Fruit fly (Drosophila melanogaster) whole organism, embryonic: Measurements from ENCODE around the gene CG12560.

Experiments
- ATbp ChIP-seq: fragments of 200-800 bp; sonication (Bioruptor generic); optimal IDR thresholded peaks from 2 replicates; lab custom pipeline; 2017; ENCODE audit warnings: missing biosample characterization, mild to moderate bottlenecking, missing genetic modification characterization, missing genetic modification reagents
- Blimp-1 ChIP-seq: fragments of 200-800 bp; sonication (Bioruptor generic); optimal IDR thresholded peaks from 3 replicates; lab custom pipeline; 2018; ENCODE audit warnings: missing biosample characterization, missing genetic modification characterization, mild to moderate bottlenecking, moderate library complexity, missing genetic modification reagents
- BtbVII ChIP-seq: fragments of 200-800 bp; sonication (Bioruptor generic); optimal IDR thresholded peaks from 3 replicates; lab custom pipeline; 2017; ENCODE audit warnings: missing biosample characterization, mild to moderate bottlenecking, missing genetic modification characterization
- CG10274 ChIP-seq: fragments of 200-800 bp; sonication (Bioruptor generic); optimal IDR thresholded peaks from 3 replicates; lab custom pipeline; 2017; ENCODE audit warnings: missing biosample characterization, mild to moderate bottlenecking, missing genetic modification characterization
- CG10321 ChIP-seq: fragments of 200-800 bp; sonication (Bioruptor generic); IDR thresholded peaks from 2 replicates; pipeline ENCODE4 v1.3.6; 2022; ENCODE audit warnings: missing biosample characterization, missing genetic modification characterization
- CG10543 ChIP-seq: fragments of 200-800 bp; sonication (Bioruptor generic); optimal IDR thresholded peaks from 3 replicates; lab custom pipeline; 2017; ENCODE audit warnings: missing biosample characterization, mild to moderate bottlenecking, missing genetic modification characterization, moderate library complexity
- CG10654 ChIP-seq: fragments of 200-800 bp; sonication (Bioruptor generic); optimal IDR thresholded peaks from 2 replicates; lab custom pipeline; 2016; ENCODE audit warnings: missing biosample characterization, missing genetic modification characterization
- CG11085 ChIP-seq: fragments of 200-800 bp; sonication (Bioruptor generic); IDR thresholded peaks from 2 replicates; pipeline ENCODE4 v1.3.6; 2022; ENCODE audit warnings: missing biosample characterization, missing genetic modification characterization
- CG11247 ChIP-seq: fragments of 200-800 bp; sonication (Bioruptor generic); IDR thresholded peaks from 2 replicates; pipeline ENCODE4 v1.3.6; 2022; ENCODE audit warnings: missing biosample characterization, missing genetic modification characterization
- CG11695 ChIP-seq: fragments of 200-800 bp; sonication (Bioruptor generic); IDR thresholded peaks from 3 replicates; pipeline ENCODE4 v1.3.6; 2022; ENCODE audit warnings: missing biosample characterization, missing genetic modification characterization
- CG12071 ChIP-seq: fragments of 200-800 bp; sonication (Bioruptor generic); optimal IDR thresholded peaks from 3 replicates; lab custom pipeline; 2018; ENCODE audit warnings: missing biosample characterization, mild to moderate bottlenecking, missing genetic modification characterization
- CG14014 ChIP-seq: fragments of 200-800 bp; sonication (Bioruptor generic); IDR thresholded peaks from 2 replicates; pipeline ENCODE4 v1.3.6; 2022; ENCODE audit warnings: missing biosample characterization, missing genetic modification characterization
- CG14710 ChIP-seq: fragments of 200-800 bp; sonication (Bioruptor generic); optimal IDR thresholded peaks from 3 replicates; lab custom pipeline; 2019; ENCODE audit warnings: missing biosample characterization, mild to moderate bottlenecking, missing genetic modification characterization, moderate library complexity
- CG17359 ChIP-seq: fragments of 200-800 bp; sonication (Bioruptor generic); optimal IDR thresholded peaks from 3 replicates; lab custom pipeline; 2018; ENCODE audit warnings: missing biosample characterization, mild to moderate bottlenecking, missing genetic modification characterization, moderate library complexity
- CG17568 ChIP-seq: fragments of 200-800 bp; sonication (Bioruptor generic); optimal IDR thresholded peaks from 2 replicates; lab custom pipeline; 2018; ENCODE audit warnings: missing biosample characterization, mild to moderate bottlenecking, missing genetic modification characterization, moderate library complexity
- CG17612 ChIP-seq: fragments of 200-800 bp; sonication (Bioruptor generic); IDR thresholded peaks from 2 replicates; pipeline ENCODE4 v1.3.6; 2022; ENCODE audit warnings: missing biosample characterization, missing genetic modification characterization
- CG18011 ChIP-seq: fragments of 200-800 bp; sonication (Bioruptor generic); optimal IDR thresholded peaks from 2 replicates; lab custom pipeline; 2017; ENCODE audit warnings: missing biosample characterization, missing genetic modification characterization, mild to moderate bottlenecking, moderate library complexity, missing genotype
- CG2120 ChIP-seq: fragments of 200-800 bp; sonication (Bioruptor generic); optimal IDR thresholded peaks from 3 replicates; lab custom pipeline; 2016; ENCODE audit warnings: missing biosample characterization, missing genetic modification characterization
- CG2678 ChIP-seq: fragments of 200-800 bp; sonication (Bioruptor generic); optimal IDR thresholded peaks from 3 replicates; lab custom pipeline; 2019; ENCODE audit warnings: missing biosample characterization, mild to moderate bottlenecking, missing genetic modification characterization, moderate library complexity
- CG32532 ChIP-seq: fragments of 200-800 bp; sonication (Bioruptor generic); IDR thresholded peaks from 2 replicates; pipeline ENCODE4 v1.3.6; 2022; ENCODE audit warnings: missing biosample characterization, missing genetic modification characterization
- CG3995 ChIP-seq: fragments of 200-800 bp; sonication (Bioruptor generic); optimal IDR thresholded peaks from 3 replicates; lab custom pipeline; 2016; ENCODE audit warnings: missing biosample characterization, missing genetic modification characterization
- CG4328 ChIP-seq: fragments of 200-800 bp; sonication (Bioruptor generic); optimal IDR thresholded peaks from 3 replicates; lab custom pipeline; 2017; ENCODE audit warnings: missing biosample characterization, missing genetic modification reagents, missing genetic modification characterization
- CG4854 ChIP-seq: fragments of 200-800 bp; sonication (Bioruptor generic); optimal IDR thresholded peaks from 2 replicates; lab custom pipeline; 2016; ENCODE audit warnings: missing biosample characterization, missing genetic modification characterization, inconsistent platforms
- CG5180 ChIP-seq: fragments of 200-800 bp; sonication (Bioruptor generic); optimal IDR thresholded peaks from 3 replicates; lab custom pipeline; 2017; ENCODE audit warnings: missing biosample characterization, missing genetic modification characterization, mild to moderate bottlenecking, moderate library complexity, missing genetic modification reagents
- CG6272 ChIP-seq: fragments of 200-800 bp; sonication (Bioruptor generic); IDR thresholded peaks from 2 replicates; pipeline ENCODE4 v1.3.6; 2022; ENCODE audit warnings: missing biosample characterization, missing genetic modification characterization
- CG6683 ChIP-seq: fragments of 200-800 bp; sonication (Bioruptor generic); optimal IDR thresholded peaks from 2 replicates; lab custom pipeline; 2017; ENCODE audit warnings: missing biosample characterization, mild to moderate bottlenecking, missing genetic modification characterization, missing genetic modification reagents
- CG6854 ChIP-seq: fragments of 200-800 bp; sonication (Bioruptor generic); optimal IDR thresholded peaks from 3 replicates; lab custom pipeline; 2017; ENCODE audit warnings: missing biosample characterization, mild to moderate bottlenecking, missing genetic modification characterization
- CG7839 ChIP-seq: fragments of 200-800 bp; sonication (Bioruptor generic); optimal IDR thresholded peaks from 3 replicates; lab custom pipeline; 2018; ENCODE audit warnings: missing biosample characterization, mild to moderate bottlenecking, missing genetic modification characterization, moderate library complexity
- CG9437 ChIP-seq: fragments of 200-800 bp; sonication (Bioruptor generic); optimal IDR thresholded peaks from 2 replicates; lab custom pipeline; 2018; ENCODE audit warnings: missing biosample characterization, mild to moderate bottlenecking, missing genetic modification characterization
- Dek ChIP-seq: fragments of 200-800 bp; sonication (Bioruptor generic); optimal IDR thresholded peaks from 3 replicates; lab custom pipeline; 2019; ENCODE audit warnings: missing biosample characterization, mild to moderate bottlenecking, missing genetic modification characterization, moderate library complexity
- Drgx ChIP-seq: fragments of 200-800 bp; sonication (Bioruptor generic); IDR thresholded peaks from 2 replicates; pipeline ENCODE4 v1.3.6; 2022; ENCODE audit warnings: missing biosample characterization, missing genetic modification characterization
- Myb ChIP-seq: fragments of 200-800 bp; sonication (Bioruptor generic); optimal IDR thresholded peaks from 2 replicates; lab custom pipeline; 2016; ENCODE audit warnings: missing biosample characterization, missing genetic modification characterization
- Nf-YB ChIP-seq: fragments of 200-800 bp; sonication (Bioruptor generic); optimal IDR thresholded peaks from 3 replicates; lab custom pipeline; 2019; ENCODE audit warnings: missing biosample characterization, mild to moderate bottlenecking, missing genetic modification characterization, moderate library complexity
- Oaz ChIP-seq: fragments of 200-800 bp; sonication (Bioruptor generic); IDR thresholded peaks from 2 replicates; pipeline ENCODE4 v1.3.6; 2022; ENCODE audit warnings: missing biosample characterization, missing genetic modification characterization
- PHDP ChIP-seq: fragments of 200-800 bp; sonication (Bioruptor generic); optimal IDR thresholded peaks from 3 replicates; lab custom pipeline; 2018; ENCODE audit warnings: missing biosample characterization, mild to moderate bottlenecking, missing genetic modification characterization, moderate library complexity
- Sox100B ChIP-seq: fragments of 200-800 bp; sonication (Bioruptor generic); optimal IDR thresholded peaks from 3 replicates; lab custom pipeline; 2018; ENCODE audit warnings: missing biosample characterization, mild to moderate bottlenecking, missing genetic modification characterization
- Spps ChIP-seq: fragments of 200-800 bp; sonication (Bioruptor generic); optimal IDR thresholded peaks from 2 replicates; lab custom pipeline; 2018; ENCODE audit warnings: missing biosample characterization, mild to moderate bottlenecking, missing genetic modification characterization
- ci ChIP-seq: fragments of 200-800 bp; sonication (Bioruptor generic); IDR thresholded peaks from 3 replicates; pipeline ENCODE4 v1.3.6; 2022; ENCODE audit warnings: missing biosample characterization, missing genetic modification characterization
- corto ChIP-seq: fragments of 200-800 bp; sonication (Bioruptor generic); optimal IDR thresholded peaks from 2 replicates; lab custom pipeline; 2016; ENCODE audit warnings: missing biosample characterization, mild to moderate bottlenecking, missing genetic modification characterization, moderate library complexity
- crp ChIP-seq, 2 experiments: fragments of 200-800 bp; sonication (Bioruptor generic); optimal IDR thresholded peaks; 2 replicates in 1 of 2; 3 replicates in 1 of 2; lab custom pipeline; 2017; ENCODE audit warnings: missing biosample characterization in 2 of 2, missing genetic modification characterization in 2 of 2, mild to moderate bottlenecking in 1 of 2, moderate library complexity in 1 of 2
- dmrt99B ChIP-seq: fragments of 200-800 bp; sonication (Bioruptor generic); optimal IDR thresholded peaks from 2 replicates; lab custom pipeline; 2018; ENCODE audit warnings: missing biosample characterization, mild to moderate bottlenecking, missing genetic modification characterization, moderate library complexity
- eve ChIP-seq, 2 experiments: fragments of >200 bp; optimal IDR thresholded peaks; 2 replicates each; lab custom pipeline; 2017; ENCODE audit warnings: missing biosample characterization in 2 of 2, missing genetic modification characterization in 2 of 2
- ken ChIP-seq: fragments of 200-800 bp; sonication (Bioruptor generic); IDR thresholded peaks from 3 replicates; pipeline ENCODE4 v1.3.6; 2022; ENCODE audit warnings: missing biosample characterization, missing genetic modification characterization
- nmo ChIP-seq: fragments of 200-800 bp; sonication (Bioruptor generic); optimal IDR thresholded peaks from 2 replicates; lab custom pipeline; 2018; ENCODE audit warnings: missing biosample characterization, mild to moderate bottlenecking, missing genetic modification characterization, moderate library complexity
- pfk ChIP-seq: fragments of 200-800 bp; sonication (Bioruptor generic); optimal IDR thresholded peaks from 2 replicates; lab custom pipeline; 2018; ENCODE audit warnings: missing biosample characterization, mild to moderate bottlenecking, missing genetic modification characterization, moderate library complexity
- run ChIP-seq: fragments of 200-800 bp; sonication (Bioruptor generic); optimal IDR thresholded peaks from 3 replicates; lab custom pipeline; 2018; ENCODE audit warnings: missing biosample characterization, mild to moderate bottlenecking, missing genetic modification characterization
- scrt ChIP-seq: fragments of 200-800 bp; sonication (Bioruptor generic); optimal IDR thresholded peaks from 2 replicates; lab custom pipeline; 2018; ENCODE audit warnings: missing biosample characterization, mild to moderate bottlenecking, missing genetic modification characterization, moderate library complexity

The CG12560 gene

dm6 chr2L:7960581-7961530 is 48.4 kb downstream of the CG12560 start (continued):
- TF ChIP-seq Myb (GFP tag; lab: Kevin White, UChicago) (no peak), dmrt99B (tag; lab: Kevin White, UChicago) (peak; percentile 14), Spps (tag; lab: Kevin White, UChicago) (no peak), CG4854 (GFP tag; lab: Kevin White, UChicago) (peak; percentile 7), CG17612 (GFP tag; lab: Robert Waterston, UW) (no peak), CG5180 (GFP tag; lab: Kevin White, UChicago) (peak; percentile 16), CG6683 (GFP tag; lab: Kevin White, UChicago) (peak; percentile 52), scrt (GFP tag; lab: Kevin White, UChicago) (peak; percentile 42), Oaz (GFP tag; lab: Robert Waterston, UW) (no peak), CG3995 (no peak), Blimp-1 (GFP tag; lab: Kevin White, UChicago) (peak; percentile 34), ATbp (GFP tag; lab: Kevin White, UChicago) (peak; percentile 72), pfk (GFP tag; lab: Kevin White, UChicago) (no peak), CG9437 (GFP tag; lab: Kevin White, UChicago) (peak; percentile 83), run (tag; lab: Kevin White, UChicago) (no peak), CG4328 (peak; percentile 43), CG11085 (GFP tag; lab: Robert Waterston, UW) (peak; percentile 50; the same call in 1 of the 2 replicates), CG14014 (peak; percentile 57; the same call in 1 of the 2 replicates), CG12071 (GFP tag; lab: Kevin White, UChicago) (peak; percentile 66), CG7839 (peak; percentile 4), CG14710 (tag; lab: Kevin White, UChicago) (peak; percentile 12), CG11247 (GFP tag; lab: Robert Waterston, UW) (0 out of 2 replicates have a peak, but pooled peaks have one; percentile 15), Drgx (GFP tag; lab: Robert Waterston, UW) (0 out of 2 replicates have a peak, but pooled peaks have one; percentile 4), crp (GFP tag; optimal IDR thresholded peaks at IDR 0.05; lab: Kevin White, UChicago) (no peak), CG6854 (GFP tag; lab: Kevin White, UChicago) (peak; percentile 26), CG10321 (GFP tag; lab: Robert Waterston, UW) (peak; percentile 84), ci (GFP tag; lab: Robert Waterston, UW) (0 out of 3 replicates have a peak, but pooled peaks have one; percentile 21), eve (GFP tag; optimal IDR thresholded peaks at IDR 0.05; lab: Kevin White, UChicago) (no peak), CG32532 (GFP tag; lab: Robert Waterston, UW) (peak; percentile 40), CG11695 (GFP tag; lab: Robert Waterston, UW) (peak; percentile 42; the same call in 2 of the 3 replicates), Nf-YB (GFP tag; lab: Kevin White, UChicago) (peak; percentile 36), CG10654 (peak; percentile 1), corto (GFP tag; lab: Kevin White, UChicago) (no peak), CG6272 (no peak), BtbVII (peak; percentile 83), CG18011 (GFP tag; lab: Kevin White, UChicago) (peak; percentile 13), CG10274 (peak; percentile 4), Sox100B (GFP tag; lab: Kevin White, UChicago) (peak; percentile 0), PHDP (peak; percentile 74), CG17359 (tag; lab: Kevin White, UChicago) (peak; percentile 63), CG10543 (GFP tag; lab: Kevin White, UChicago) (peak; percentile 62), CG2678 (tag; lab: Kevin White, UChicago) (peak; percentile 79), nmo (GFP tag; lab: Kevin White, UChicago) (peak; percentile 11), Dek (tag; lab: Kevin White, UChicago) (peak; percentile 31), ken (GFP tag; lab: Robert Waterston, UW) (no peak), CG17568 (GFP tag; lab: Kevin White, UChicago) (peak; percentile 62), CG2120 (GFP tag; lab: Kevin White, UChicago) (peak; percentile 15)
